Worm (Caenorhabditis elegans) whole organism, L4 larva: ENCODE results near the gene C16C8.20.

ENCODE experiments used
- F10B5.3 ChIP-seq: sonication (generic microtip); optimal IDR thresholded peaks from 2 replicates; lab custom pipeline; 2016; ENCODE audit warnings: mild to moderate bottlenecking, missing genetic modification characterization, missing compliant biosample characterization
- F26F4.8 ChIP-seq: fragments of 200-800 bp; sonication (Bioruptor generic); conservative IDR thresholded peaks from 2 replicates; pipeline ENCODE4 v1.3.6; 2022; ENCODE audit warnings: missing genetic modification characterization, missing compliant biosample characterization
- R02D3.7 ChIP-seq: fragments of 150-350 bp; sonication (generic microtip); optimal IDR thresholded peaks from 3 replicates; lab custom pipeline; 2014; ENCODE audit warnings: missing biosample characterization, missing genetic modification characterization
- T20F7.1 ChIP-seq: fragments of 200-800 bp; sonication (Bioruptor generic); optimal IDR thresholded peaks from 2 replicates; lab custom pipeline; 2018; ENCODE audit warnings: mild to moderate bottlenecking, missing genetic modification characterization, missing compliant biosample characterization
- Y105C5A.15 ChIP-seq: fragments of 200-800 bp; sonication (Bioruptor generic); IDR thresholded peaks from 2 replicates; pipeline ENCODE4 v1.3.6; 2022; ENCODE audit warnings: missing genetic modification characterization, missing compliant biosample characterization
- Y75B8A.6 ChIP-seq: fragments of 200-800 bp; sonication (Bioruptor generic); IDR thresholded peaks from 2 replicates; pipeline ENCODE4 v1.3.6; 2022; ENCODE audit warnings: missing genetic modification reagents, missing genetic modification characterization, missing compliant biosample characterization
- aly-2 ChIP-seq: sonication (generic microtip); optimal IDR thresholded peaks from 2 replicates; lab custom pipeline; 2018; ENCODE audit warnings: missing biosample characterization, missing genetic modification characterization
- attf-4 ChIP-seq: sonication (generic microtip); optimal IDR thresholded peaks from 3 replicates; lab custom pipeline; 2017; ENCODE audit warnings: missing biosample characterization, missing genetic modification characterization
- ceh-82 ChIP-seq: sonication (generic microtip); optimal IDR thresholded peaks from 2 replicates; lab custom pipeline; 2017; ENCODE audit warnings: missing biosample characterization, missing genetic modification characterization
- ces-1 ChIP-seq: fragments of 150-350 bp; sonication (generic microtip); optimal IDR thresholded peaks from 4 replicates; lab custom pipeline; 2014; ENCODE audit warnings: missing biosample characterization, missing genetic modification reagents, missing genetic modification characterization
- cey-2 ChIP-seq: sonication (generic microtip); optimal IDR thresholded peaks from 3 replicates; lab custom pipeline; 2017; ENCODE audit warnings: missing genetic modification characterization, mild to moderate bottlenecking, missing compliant biosample characterization, antibody characterized with exemption, borderline replicate concordance; ENCODE audit not compliant: insufficient read depth
- ctbp-1 ChIP-seq: fragments of 200-800 bp; sonication (Bioruptor generic); IDR thresholded peaks from 2 replicates; pipeline ENCODE4 v1.3.6; 2022; ENCODE audit warnings: missing genetic modification reagents, missing genetic modification characterization, missing compliant biosample characterization
- daf-12 ChIP-seq: fragments of 150-350 bp; optimal IDR thresholded peaks from 2 replicates; lab custom pipeline; 2014; ENCODE audit warnings: missing biosample characterization, missing genetic modification reagents, missing genetic modification characterization
- daf-19 ChIP-seq: fragments of 200-800 bp; sonication (Bioruptor generic); conservative IDR thresholded peaks from 2 replicates; pipeline ENCODE4 v1.3.6; 2022; ENCODE audit warnings: missing genetic modification characterization, missing compliant biosample characterization
- daf-8 ChIP-seq: fragments of 200-800 bp; sonication (Bioruptor generic); IDR thresholded peaks from 2 replicates; pipeline ENCODE4 v1.3.6; 2022; ENCODE audit warnings: missing genetic modification characterization, missing compliant biosample characterization
- dmd-8 ChIP-seq: fragments of 200-800 bp; sonication (Bioruptor generic); IDR thresholded peaks from 2 replicates; pipeline ENCODE4 v1.3.6; 2022; ENCODE audit warnings: missing genetic modification characterization, missing compliant biosample characterization
- dmd-9 ChIP-seq: fragments of 200-800 bp; sonication (Bioruptor generic); IDR thresholded peaks from 2 replicates; pipeline ENCODE4 v1.3.6; 2022; ENCODE audit warnings: missing genetic modification reagents, missing genetic modification characterization, missing compliant biosample characterization
- dpl-1 ChIP-seq: fragments of 150-350 bp; optimal IDR thresholded peaks from 2 replicates; lab custom pipeline; 2014; ENCODE audit warnings: missing biosample characterization, missing genetic modification reagents, missing genetic modification characterization
- fos-1 ChIP-seq: fragments of 150-350 bp; optimal IDR thresholded peaks from 2 replicates; lab custom pipeline; 2014; ENCODE audit warnings: missing biosample characterization, missing genetic modification characterization
- gei-8 ChIP-seq: fragments of 200-800 bp; sonication (Bioruptor generic); optimal IDR thresholded peaks from 2 replicates; lab custom pipeline; 2018; ENCODE audit warnings: mild to moderate bottlenecking, missing genetic modification characterization, missing compliant biosample characterization
- hif-1 ChIP-seq, 2 experiments: sonication (generic microtip); optimal IDR thresholded peaks; 2 replicates each; lab custom pipeline; 2016 to 2017; ENCODE audit warnings: missing compliant biosample characterization in 2 of 2, missing genetic modification characterization in 2 of 2, missing genetic modification reagents in 2 of 2, missing genotype in 2 of 2, mild to moderate bottlenecking in 1 of 2
- hlh-30 ChIP-seq: sonication (generic microtip); optimal IDR thresholded peaks from 2 replicates; lab custom pipeline; 2017; ENCODE audit warnings: antibody characterized with exemption, mild to moderate bottlenecking, missing genetic modification characterization, missing compliant biosample characterization; ENCODE audit not compliant: insufficient read depth
- hmg-1.1 ChIP-seq: fragments of 200-800 bp; sonication (Bioruptor generic); IDR thresholded peaks from 2 replicates; pipeline ENCODE4 v1.3.6; 2022; ENCODE audit warnings: missing genetic modification reagents, missing genetic modification characterization, missing compliant biosample characterization
- jun-1 ChIP-seq: fragments of 150-350 bp; optimal IDR thresholded peaks from 2 replicates; lab custom pipeline; 2014; ENCODE audit warnings: missing biosample characterization, missing genetic modification reagents, missing genetic modification characterization
- lin-13 ChIP-seq: fragments of 150-350 bp; optimal IDR thresholded peaks from 2 replicates; lab custom pipeline; 2014; ENCODE audit warnings: missing biosample characterization, missing genetic modification reagents, missing genetic modification characterization
- lin-15B ChIP-seq: fragments of 150-350 bp; sonication (generic microtip); optimal IDR thresholded peaks from 3 replicates; lab custom pipeline; 2014; ENCODE audit warnings: missing biosample characterization, missing genetic modification characterization
- lin-38 ChIP-seq: fragments of 200-800 bp; sonication (Bioruptor generic); IDR thresholded peaks from 2 replicates; pipeline ENCODE4 v1.3.6; 2022; ENCODE audit warnings: missing genetic modification reagents, missing genetic modification characterization, missing compliant biosample characterization
- lin-39 ChIP-seq: fragments of 150-350 bp; optimal IDR thresholded peaks from 2 replicates; lab custom pipeline; 2014; ENCODE audit warnings: missing biosample characterization, missing genetic modification reagents, missing genetic modification characterization
- lir-3 ChIP-seq: sonication (generic microtip); optimal IDR thresholded peaks from 2 replicates; lab custom pipeline; 2016; ENCODE audit warnings: mild to moderate bottlenecking, missing genetic modification characterization, missing compliant biosample characterization
- mdl-1 ChIP-seq, 2 experiments: fragments of 150-350 bp in 1 of 2; sonication (generic microtip) in 1 of 2; optimal IDR thresholded peaks; 2 replicates each; lab custom pipeline; 2014 to 2017; ENCODE audit warnings: missing biosample characterization in 2 of 2, missing genetic modification characterization in 2 of 2
- mdt-29 ChIP-seq: fragments of 200-800 bp; sonication (Bioruptor generic); IDR thresholded peaks from 2 replicates; pipeline ENCODE4 v1.3.6; 2022; ENCODE audit warnings: missing genetic modification reagents, missing genetic modification characterization, missing compliant biosample characterization
- mes-2 ChIP-seq: sonication (generic microtip); optimal IDR thresholded peaks from 2 replicates; lab custom pipeline; 2016; ENCODE audit warnings: missing genotype, mild to moderate bottlenecking, missing genetic modification characterization, missing compliant biosample characterization; ENCODE audit not compliant: poor library complexity, severe bottlenecking
- mxl-2 ChIP-seq: fragments of 200-800 bp; sonication (Bioruptor generic); conservative IDR thresholded peaks from 2 replicates; pipeline ENCODE4 v1.3.6; 2022; ENCODE audit warnings: missing genetic modification reagents, missing genetic modification characterization, missing compliant biosample characterization
- nhr-10 ChIP-seq: fragments of 150-350 bp; optimal IDR thresholded peaks from 2 replicates; lab custom pipeline; 2014; ENCODE audit warnings: missing biosample characterization, missing genetic modification characterization
- nhr-102 ChIP-seq: sonication (generic microtip); optimal IDR thresholded peaks from 2 replicates; lab custom pipeline; 2016; ENCODE audit warnings: mild to moderate bottlenecking, missing genetic modification characterization, moderate library complexity, missing compliant biosample characterization
- nhr-11 ChIP-seq: fragments of 150-350 bp; optimal IDR thresholded peaks from 2 replicates; lab custom pipeline; 2014; ENCODE audit warnings: missing biosample characterization, missing genetic modification characterization
- nhr-111 ChIP-seq: fragments of 200-800 bp; sonication (Bioruptor generic); optimal IDR thresholded peaks from 2 replicates; lab custom pipeline; 2018; ENCODE audit warnings: mild to moderate bottlenecking, missing genetic modification characterization, missing compliant biosample characterization
- nhr-237 ChIP-seq: sonication (generic microtip); optimal IDR thresholded peaks from 2 replicates; lab custom pipeline; 2017; ENCODE audit warnings: missing biosample characterization, missing genetic modification characterization
- nhr-28 ChIP-seq: fragments of 150-350 bp; optimal IDR thresholded peaks from 2 replicates; lab custom pipeline; 2014; ENCODE audit warnings: missing biosample characterization, missing genetic modification characterization
- nhr-48 ChIP-seq: sonication (generic microtip); optimal IDR thresholded peaks from 2 replicates; lab custom pipeline; 2016; ENCODE audit warnings: mild to moderate bottlenecking, missing genetic modification characterization, missing compliant biosample characterization
- nhr-76 ChIP-seq: fragments of 150-350 bp; optimal IDR thresholded peaks from 2 replicates; lab custom pipeline; 2014; ENCODE audit warnings: missing biosample characterization, missing genetic modification characterization
- pha-4 ChIP-seq, 2 experiments: fragments of 150-350 bp in 1 of 2; fragments of 200-800 bp in 1 of 2; sonication (Bioruptor generic) in 1 of 2; IDR thresholded peaks in 1 of 2; optimal IDR thresholded peaks in 1 of 2; 2 replicates each; pipeline versions ENCODE4 v1.3.6 to Lab custom; 2014 to 2022; ENCODE audit warnings: missing genetic modification characterization in 2 of 2, missing genetic modification reagents in 2 of 2, missing biosample characterization in 1 of 2, missing compliant biosample characterization in 1 of 2
- php-3 ChIP-seq: fragments of 200-800 bp; sonication (Bioruptor generic); IDR thresholded peaks from 2 replicates; pipeline ENCODE4 v1.3.6; 2022; ENCODE audit warnings: missing genetic modification reagents, missing genetic modification characterization, missing compliant biosample characterization
- rbr-2 ChIP-seq: sonication (generic microtip); optimal IDR thresholded peaks from 2 replicates; lab custom pipeline; 2016; ENCODE audit warnings: missing genotype, missing genetic modification characterization, missing compliant biosample characterization
- saeg-2 ChIP-seq: fragments of 200-800 bp; sonication (Bioruptor generic); IDR thresholded peaks from 2 replicates; pipeline ENCODE4 v1.3.6; 2022; ENCODE audit warnings: missing genetic modification reagents, missing genetic modification characterization, missing compliant biosample characterization
- skn-1 ChIP-seq: fragments of 150-350 bp; optimal IDR thresholded peaks from 2 replicates; lab custom pipeline; 2014; ENCODE audit warnings: missing biosample characterization, missing genetic modification characterization
- snpc-4 ChIP-seq: fragments of 150-350 bp; optimal IDR thresholded peaks from 2 replicates; lab custom pipeline; 2014; ENCODE audit warnings: missing biosample characterization, missing genetic modification characterization
- tra-1 ChIP-seq: fragments of 200-800 bp; sonication (Bioruptor generic); IDR thresholded peaks from 2 replicates; pipeline ENCODE4 v1.3.6; 2022; ENCODE audit warnings: missing genetic modification reagents, missing genetic modification characterization, missing compliant biosample characterization
- unc-130 ChIP-seq: sonication (generic microtip); optimal IDR thresholded peaks from 2 replicates; lab custom pipeline; 2016; ENCODE audit warnings: missing genetic modification reagents, missing genetic modification characterization, missing compliant biosample characterization
- zfp-2 ChIP-seq: sonication (generic microtip); optimal IDR thresholded peaks from 2 replicates; lab custom pipeline; 2016; ENCODE audit warnings: mild to moderate bottlenecking, missing genetic modification characterization, missing compliant biosample characterization
- zip-11 ChIP-seq: fragments of 200-800 bp; sonication (Bioruptor generic); IDR thresholded peaks from 2 replicates; pipeline ENCODE4 v1.3.6; 2022; ENCODE audit warnings: missing genetic modification characterization, missing compliant biosample characterization
- ztf-7 ChIP-seq: fragments of 150-350 bp; optimal IDR thresholded peaks from 2 replicates; lab custom pipeline; 2014; ENCODE audit warnings: missing biosample characterization, missing genetic modification characterization

The C16C8.20 gene

ce11 chrII:3482231-3482630, 35.5 kb downstream of the C16C8.20 start, which contains the start of gene smu-2 (continued):
- TF ChIP-seq dpl-1 (peak; percentile 62), snpc-4 (tag; lab: Kevin White, UChicago) (no peak), Y105C5A.15 (GFP tag; lab: Robert Waterston, UW) (no peak), Y75B8A.6 (GFP tag; lab: Robert Waterston, UW) (no peak), tra-1 (GFP tag; lab: Robert Waterston, UW) (no peak), ztf-7 (tag; lab: Kevin White, UChicago) (no peak), dmd-9 (peak; percentile 54; the same call in 1 of the 2 replicates), ces-1 (GFP tag; lab: Kevin White, UChicago) (peak; percentile 74), F26F4.8 (no peak), mes-2 (tag; lab: Kevin White, UChicago) (peak; percentile 97), jun-1 (tag; lab: Kevin White, UChicago) (no peak), rbr-2 (peak; percentile 43), nhr-76 (no peak), nhr-11 (tag; lab: Kevin White, UChicago) (peak; percentile 11), skn-1 (tag; lab: Kevin White, UChicago) (no peak), fos-1 (no peak), lin-38 (GFP tag; lab: Robert Waterston, UW) (peak; percentile 97), ceh-82 (no peak), mxl-2 (no peak), attf-4 (tag; lab: Kevin White, UChicago) (no peak), daf-19 (no peak), hmg-1.1 (GFP tag; lab: Robert Waterston, UW) (no peak), zfp-2 (tag; lab: Kevin White, UChicago) (no peak), unc-130 (GFP tag; lab: Kevin White, UChicago) (peak; percentile 89), nhr-48 (tag; lab: Kevin White, UChicago) (no peak), lir-3 (no peak), gei-8 (GFP tag; lab: Kevin White, UChicago) (no peak), mdl-1 (tag; optimal IDR thresholded peaks at IDR 0.05; lab: Kevin White, UChicago) (no peak), nhr-111 (GFP tag; lab: Kevin White, UChicago) (no peak), ctbp-1 (no peak), php-3 (GFP tag; lab: Robert Waterston, UW) (0 out of 2 replicates have a peak, but pooled peaks have one; percentile 43), lin-13 (GFP tag; lab: Kevin White, UChicago) (no peak), nhr-10 (tag; lab: Kevin White, UChicago) (no peak), T20F7.1 (GFP tag; lab: Kevin White, UChicago) (no peak), hif-1 (tag; optimal IDR thresholded peaks at IDR 0.05; lab: Kevin White, UChicago) (peak in 1 of 2 experiments; percentile 81), nhr-102 (tag; lab: Kevin White, UChicago) (no peak), mdt-29 (GFP tag; lab: Robert Waterston, UW) (no peak), F10B5.3 (tag; lab: Kevin White, UChicago) (no peak), zip-11 (GFP tag; lab: Robert Waterston, UW) (no peak), R02D3.7 (tag; lab: Kevin White, UChicago) (no peak), nhr-28 (tag; lab: Kevin White, UChicago) (peak; percentile 71), lin-39 (tag; lab: Kevin White, UChicago) (no peak), hlh-30 (tag; lab: Kevin White, UChicago) (no peak), daf-12 (tag; lab: Kevin White, UChicago) (no peak), saeg-2 (GFP tag; lab: Robert Waterston, UW) (no peak), cey-2 (no peak), lin-15B (tag; lab: Kevin White, UChicago) (no peak), nhr-237 (tag; lab: Kevin White, UChicago) (no peak), dmd-8 (GFP tag; lab: Robert Waterston, UW) (no peak), daf-8 (no peak), pha-4 (GFP tag; IDR thresholded peaks at IDR 0.05; lab: Robert Waterston, UW) (no peak), pha-4 (tag; optimal IDR thresholded peaks at IDR 0.05; lab: Kevin White, UChicago) (no peak), aly-2 (tag; lab: Kevin White, UChicago) (no peak)
